Worm (Caenorhabditis elegans): ENCODE measurements around the gene F46G11.4.

F46G11.4 gene

DNA sequence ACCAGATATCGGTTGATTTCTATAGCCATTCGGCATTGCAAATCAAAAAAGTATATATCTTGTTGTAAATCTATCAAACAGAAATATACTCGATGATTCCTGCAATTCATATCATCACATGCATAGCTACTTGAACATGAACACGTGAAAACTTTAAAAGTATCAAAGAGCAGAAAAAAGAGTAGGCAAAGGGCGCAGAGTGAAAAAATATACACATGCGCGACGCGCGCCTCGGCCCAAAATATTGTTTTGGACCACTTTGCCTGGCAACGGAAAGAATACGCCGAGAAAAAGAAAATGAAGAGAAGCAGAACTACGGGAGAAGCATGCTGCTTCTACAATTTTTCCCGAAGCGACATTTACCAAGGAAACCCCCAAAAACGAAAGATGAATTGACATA, 27.9 kb downstream of the F46G11.4 start, which contains the start of gene C54H2.4:
Gene C54H2.4 (minus strand): TSS at position 101 of the 400 bp plus-strand sequence.
- no peak for TF ChIP-seq cog-1 (tag; optimal IDR thresholded peaks at IDR 0.05)
- TF ChIP-seq ref-1 (GFP tag; conservative IDR thresholded peaks at IDR 0.05) = no peak
- no peak for TF ChIP-seq T22C8.4 (GFP tag; IDR thresholded peaks at IDR 0.05)
- no peak for TF ChIP-seq klf-2 (GFP tag; conservative IDR thresholded peaks at IDR 0.05)
- no peak for TF ChIP-seq tab-1 (GFP tag; IDR thresholded peaks at IDR 0.05)
- TF ChIP-seq med-1 (GFP tag; optimal IDR thresholded peaks at IDR 0.05; ENCODE audit: insufficient read depth) = no peak
- no peak for TF ChIP-seq ztf-29 (GFP tag; IDR thresholded peaks at IDR 0.05)
- TF ChIP-seq ztf-23 (GFP tag; IDR thresholded peaks at IDR 0.05) = no peak
- no peak for TF ChIP-seq flt-1 (GFP tag; IDR thresholded peaks at IDR 0.05)

DNA sequence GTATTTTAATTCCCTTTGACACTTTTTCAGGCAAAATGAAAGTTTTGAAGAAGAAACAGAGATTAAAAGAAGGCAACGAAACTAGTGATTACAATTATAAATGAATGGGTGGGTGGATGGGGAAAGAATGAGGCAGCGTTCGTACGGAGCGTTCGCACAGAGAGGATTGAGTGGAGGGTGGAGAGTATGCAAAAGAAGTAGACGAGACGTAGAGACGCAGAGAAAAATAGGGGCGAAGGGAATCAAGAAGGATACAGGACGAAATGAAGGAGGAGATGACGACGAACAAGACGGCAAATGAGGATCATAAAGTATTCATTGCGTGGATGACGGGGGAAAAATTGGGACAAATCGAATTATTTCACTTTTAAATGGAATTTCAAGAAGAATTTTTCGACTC, 33.9 kb downstream of the F46G11.4 start:
- no peak for TF ChIP-seq med-1 (GFP tag; optimal IDR thresholded peaks at IDR 0.05; ENCODE audit: insufficient read depth)
- no peak for TF ChIP-seq flt-1 (GFP tag; IDR thresholded peaks at IDR 0.05)
- no peak for TF ChIP-seq klf-2 (GFP tag; conservative IDR thresholded peaks at IDR 0.05)
- TF ChIP-seq ref-1 (GFP tag; conservative IDR thresholded peaks at IDR 0.05) = no peak
- TF ChIP-seq ztf-23 (GFP tag; IDR thresholded peaks at IDR 0.05) = no peak
- TF ChIP-seq T22C8.4 (GFP tag; IDR thresholded peaks at IDR 0.05) = no peak
- TF ChIP-seq cog-1 (tag; optimal IDR thresholded peaks at IDR 0.05) = no peak
- TF ChIP-seq ztf-29 (GFP tag; IDR thresholded peaks at IDR 0.05) = no peak
- TF ChIP-seq tab-1 (GFP tag; IDR thresholded peaks at IDR 0.05) = no peak

DNA sequence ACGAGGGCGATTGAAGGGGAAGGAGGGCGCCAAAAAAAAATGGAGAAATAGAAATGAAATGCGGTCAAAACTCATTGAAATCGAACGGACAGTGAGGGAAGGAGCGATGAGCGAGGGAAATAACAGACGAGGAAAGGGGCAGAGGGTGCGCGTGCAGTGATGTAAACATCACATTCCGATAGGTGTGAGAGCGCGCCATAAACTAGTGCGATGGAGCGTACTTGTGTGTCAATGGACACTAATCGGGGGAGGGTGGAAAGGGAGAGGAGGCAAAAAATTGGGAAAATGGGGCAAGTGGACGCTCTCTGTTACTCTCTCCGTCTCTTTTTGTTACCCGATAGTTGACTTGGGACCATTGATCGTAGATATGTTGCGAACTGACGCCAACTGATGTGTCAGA, 34.7 kb downstream of the F46G11.4 start:
- no peak for TF ChIP-seq ztf-23 (GFP tag; IDR thresholded peaks at IDR 0.05)
- TF ChIP-seq cog-1 (tag; optimal IDR thresholded peaks at IDR 0.05) = peak; percentile 52
- 0 out of 2 replicates have a peak, but pooled peaks have one; percentile 9 for TF ChIP-seq flt-1 (GFP tag; IDR thresholded peaks at IDR 0.05)
- no peak for TF ChIP-seq med-1 (GFP tag; optimal IDR thresholded peaks at IDR 0.05; ENCODE audit: insufficient read depth)
- TF ChIP-seq klf-2 (GFP tag; conservative IDR thresholded peaks at IDR 0.05) = no peak
- no peak for TF ChIP-seq ztf-29 (GFP tag; IDR thresholded peaks at IDR 0.05)
- TF ChIP-seq ref-1 (GFP tag; conservative IDR thresholded peaks at IDR 0.05) = no peak
- TF ChIP-seq tab-1 (GFP tag; IDR thresholded peaks at IDR 0.05) = peak; percentile 68; the same call in 1 of the 2 replicates
- TF ChIP-seq T22C8.4 (GFP tag; IDR thresholded peaks at IDR 0.05) = no peak

DNA sequence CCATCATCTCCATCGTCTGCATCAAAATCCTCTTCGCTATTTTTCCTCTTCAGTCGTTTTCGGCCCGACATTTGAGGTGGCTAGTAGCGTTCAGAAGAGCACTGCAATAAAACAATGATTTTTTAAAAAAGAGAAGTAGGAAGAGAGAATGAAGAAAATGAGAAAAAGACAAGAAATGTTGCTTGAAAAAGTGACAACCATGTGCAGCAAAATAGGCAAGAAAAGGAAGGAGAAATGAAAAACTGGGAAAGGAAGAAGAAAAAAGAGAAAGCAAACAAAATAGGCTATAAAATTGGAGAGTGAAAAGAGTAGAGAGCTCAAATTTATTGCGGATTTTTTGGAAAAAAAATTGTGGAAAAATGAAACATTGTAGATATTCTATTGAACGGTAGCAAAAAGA, 35.3 kb downstream of the F46G11.4 start, which contains the start of gene tag-294:
Gene tag-294 (minus strand): TSS at position 101 of the 400 bp plus-strand sequence.
- TF ChIP-seq klf-2 (GFP tag; conservative IDR thresholded peaks at IDR 0.05) (no peak), ref-1 (GFP tag; conservative IDR thresholded peaks at IDR 0.05) (no peak), med-1 (GFP tag; optimal IDR thresholded peaks at IDR 0.05; ENCODE audit: insufficient read depth) (no peak), T22C8.4 (GFP tag; IDR thresholded peaks at IDR 0.05) (no peak), tab-1 (GFP tag; IDR thresholded peaks at IDR 0.05) (no peak), flt-1 (GFP tag; IDR thresholded peaks at IDR 0.05) (no peak)

DNA sequence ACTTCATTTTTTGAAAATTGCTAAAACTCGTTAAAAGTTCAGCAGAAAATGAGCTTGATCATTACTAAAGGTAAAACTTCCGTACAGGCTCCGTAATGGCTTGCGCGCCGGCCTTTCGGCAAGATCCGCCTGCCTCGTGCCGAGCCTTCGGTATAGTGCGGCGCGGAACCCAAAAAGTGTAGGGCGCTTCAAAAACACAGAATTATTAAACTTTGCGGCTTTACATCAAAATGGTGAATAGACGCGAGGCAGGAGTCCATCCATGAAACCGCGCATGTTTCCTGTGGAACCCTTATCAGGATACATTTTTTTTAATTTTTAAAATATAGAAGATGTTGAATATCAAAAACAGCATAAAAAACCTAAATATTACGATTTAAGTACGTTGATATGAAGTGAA, 45.4 kb downstream of the F46G11.4 start:
- TF ChIP-seq ztf-23 (GFP tag; IDR thresholded peaks at IDR 0.05) = no peak
- no peak for TF ChIP-seq flt-1 (GFP tag; IDR thresholded peaks at IDR 0.05)
- no peak for TF ChIP-seq med-1 (GFP tag; optimal IDR thresholded peaks at IDR 0.05; ENCODE audit: insufficient read depth)
- no peak for TF ChIP-seq ref-1 (GFP tag; conservative IDR thresholded peaks at IDR 0.05)
- TF ChIP-seq tab-1 (GFP tag; IDR thresholded peaks at IDR 0.05) = no peak
- no peak for TF ChIP-seq T22C8.4 (GFP tag; IDR thresholded peaks at IDR 0.05)
- no peak for TF ChIP-seq cog-1 (tag; optimal IDR thresholded peaks at IDR 0.05)
- no peak for TF ChIP-seq ztf-29 (GFP tag; IDR thresholded peaks at IDR 0.05)
- TF ChIP-seq klf-2 (GFP tag; conservative IDR thresholded peaks at IDR 0.05) = no peak
